Worm (Caenorhabditis elegans) whole organism, young adult: ENCODE measurements around the gene ima-3.

Experiments
- B0035.1 ChIP-seq: sonication (generic microtip); optimal IDR thresholded peaks from 2 replicates; lab custom pipeline; 2016; ENCODE audit warnings: missing genetic modification characterization, mild to moderate bottlenecking, missing compliant biosample characterization, missing genotype, missing genetic modification reagents
- B0336.3 ChIP-seq: fragments of 200-800 bp; sonication (Bioruptor generic); IDR thresholded peaks from 2 replicates; pipeline ENCODE4 v1.3.6; 2022; ENCODE audit warnings: missing genetic modification characterization, missing compliant biosample characterization
- C17E4.6 ChIP-seq: fragments of 200-800 bp; sonication (Bioruptor generic); IDR thresholded peaks from 2 replicates; pipeline ENCODE4 v1.3.6; 2022; ENCODE audit warnings: missing genetic modification reagents, missing genetic modification characterization, missing compliant biosample characterization
- D2030.7 ChIP-seq: fragments of 200-800 bp; sonication (Bioruptor generic); IDR thresholded peaks from 2 replicates; pipeline ENCODE4 v1.3.6; 2022; ENCODE audit warnings: missing genetic modification reagents, missing genetic modification characterization, missing compliant biosample characterization
- F52B5.7 ChIP-seq: sonication (generic microtip); optimal IDR thresholded peaks from 2 replicates; lab custom pipeline; 2016; ENCODE audit warnings: mild to moderate bottlenecking, missing genetic modification characterization, missing compliant biosample characterization
- K12H6.12 ChIP-seq: fragments of 200-800 bp; sonication (Bioruptor generic); optimal IDR thresholded peaks from 2 replicates; lab custom pipeline; 2018; ENCODE audit warnings: mild to moderate bottlenecking, missing genetic modification characterization, missing compliant biosample characterization
- Y53G8AR.9 ChIP-seq: fragments of 200-800 bp; sonication (Bioruptor generic); conservative IDR thresholded peaks from 2 replicates; pipeline ENCODE4 v1.3.6; 2022; ENCODE audit warnings: missing genetic modification reagents, missing genetic modification characterization, missing compliant biosample characterization
- Y95B8A.8 ChIP-seq: fragments of 200-800 bp; sonication (Bioruptor generic); IDR thresholded peaks from 2 replicates; pipeline ENCODE4 v1.3.6; 2022; ENCODE audit warnings: missing genetic modification reagents, missing genetic modification characterization, missing compliant biosample characterization
- aptf-2 ChIP-seq: fragments of 200-800 bp; sonication (Bioruptor generic); conservative IDR thresholded peaks from 2 replicates; pipeline ENCODE4 v1.3.6; 2022; ENCODE audit warnings: missing genetic modification reagents, missing genetic modification characterization, missing compliant biosample characterization
- attf-5 ChIP-seq: fragments of 200-800 bp; sonication (Bioruptor generic); optimal IDR thresholded peaks from 2 replicates; lab custom pipeline; 2018; ENCODE audit warnings: mild to moderate bottlenecking, missing genetic modification characterization, missing compliant biosample characterization
- cebp-1 ChIP-seq, 2 experiments: fragments of 200-800 bp in 1 of 2; sonication (Bioruptor generic) in 1 of 2; sonication (generic microtip) in 1 of 2; IDR thresholded peaks in 1 of 2; optimal IDR thresholded peaks in 1 of 2; 2 replicates each; pipeline versions ENCODE4 v1.3.6 to Lab custom; 2017 to 2022; ENCODE audit warnings: missing compliant biosample characterization in 2 of 2, missing genetic modification characterization in 2 of 2, mild to moderate bottlenecking in 1 of 2, missing genetic modification reagents in 1 of 2, moderate library complexity in 1 of 2
- cebp-2 ChIP-seq: fragments of 200-800 bp; sonication (Bioruptor generic); IDR thresholded peaks from 2 replicates; pipeline ENCODE4 v1.3.6; 2022; ENCODE audit warnings: missing genetic modification characterization, missing compliant biosample characterization
- ceh-27 ChIP-seq: fragments of 200-800 bp; sonication (Bioruptor generic); optimal IDR thresholded peaks from 2 replicates; lab custom pipeline; 2018; ENCODE audit warnings: mild to moderate bottlenecking, missing genetic modification characterization, moderate library complexity, missing compliant biosample characterization
- ceh-40 ChIP-seq: fragments of 200-800 bp; sonication (Bioruptor generic); IDR thresholded peaks from 2 replicates; pipeline ENCODE4 v1.3.6; 2022; ENCODE audit warnings: missing genetic modification characterization, missing compliant biosample characterization
- ceh-79 ChIP-seq: sonication (generic microtip); optimal IDR thresholded peaks from 2 replicates; lab custom pipeline; 2017; ENCODE audit warnings: mild to moderate bottlenecking, missing genetic modification characterization, missing compliant biosample characterization
- chd-7 ChIP-seq: sonication (generic microtip); optimal IDR thresholded peaks from 2 replicates; lab custom pipeline; 2016; ENCODE audit warnings: mild to moderate bottlenecking, missing genetic modification characterization, moderate library complexity, missing compliant biosample characterization
- die-1 ChIP-seq: sonication (generic microtip); optimal IDR thresholded peaks from 2 replicates; lab custom pipeline; 2016; ENCODE audit warnings: missing genotype, mild to moderate bottlenecking, missing genetic modification characterization, missing compliant biosample characterization
- dox-1 ChIP-seq: fragments of 200-800 bp; sonication (Bioruptor generic); IDR thresholded peaks from 2 replicates; pipeline ENCODE4 v1.3.6; 2022; ENCODE audit warnings: missing genetic modification reagents, missing genetic modification characterization, missing compliant biosample characterization
- dpff-1 ChIP-seq: sonication (generic microtip); optimal IDR thresholded peaks from 2 replicates; lab custom pipeline; 2017; ENCODE audit warnings: mild to moderate bottlenecking, missing genetic modification characterization, missing compliant biosample characterization
- ekl-4 ChIP-seq: fragments of 200-800 bp; sonication (Bioruptor generic); IDR thresholded peaks from 2 replicates; pipeline ENCODE4 v1.3.6; 2022; ENCODE audit warnings: missing genetic modification reagents, missing genetic modification characterization, missing compliant biosample characterization
- gei-17 ChIP-seq: fragments of 200-800 bp; sonication (Bioruptor generic); optimal IDR thresholded peaks from 2 replicates; lab custom pipeline; 2018; ENCODE audit warnings: mild to moderate bottlenecking, missing genetic modification characterization, missing compliant biosample characterization
- hlh-12 ChIP-seq: sonication (generic microtip); optimal IDR thresholded peaks from 2 replicates; lab custom pipeline; 2016; ENCODE audit warnings: missing genetic modification characterization, missing compliant biosample characterization
- hmg-1.2 ChIP-seq: fragments of 200-800 bp; sonication (Bioruptor generic); IDR thresholded peaks from 2 replicates; pipeline ENCODE4 v1.3.6; 2022; ENCODE audit warnings: missing genetic modification reagents, missing genetic modification characterization, missing compliant biosample characterization
- let-607 ChIP-seq, 2 experiments: fragments of 200-800 bp in 1 of 2; sonication (Bioruptor generic) in 1 of 2; sonication (generic microtip) in 1 of 2; optimal IDR thresholded peaks; 2 replicates each; lab custom pipeline; 2016 to 2018; ENCODE audit warnings: mild to moderate bottlenecking in 2 of 2, missing compliant biosample characterization in 2 of 2, missing genetic modification characterization in 2 of 2, moderate library complexity in 2 of 2, missing genotype in 1 of 2
- lin-26 ChIP-seq: fragments of 200-800 bp; sonication (Bioruptor generic); IDR thresholded peaks from 2 replicates; pipeline ENCODE4 v1.3.6; 2022; ENCODE audit warnings: missing genetic modification reagents, missing genetic modification characterization, missing compliant biosample characterization
- lin-40 ChIP-seq: sonication (generic microtip); optimal IDR thresholded peaks from 2 replicates; lab custom pipeline; 2016; ENCODE audit warnings: missing genetic modification characterization, mild to moderate bottlenecking, missing compliant biosample characterization, missing genotype, missing genetic modification reagents
- lin-54 ChIP-seq: fragments of 200-800 bp; sonication (Bioruptor generic); optimal IDR thresholded peaks from 2 replicates; lab custom pipeline; 2018; ENCODE audit warnings: mild to moderate bottlenecking, missing genetic modification characterization, missing compliant biosample characterization
- madf-6 ChIP-seq: fragments of 200-800 bp; sonication (Bioruptor generic); IDR thresholded peaks from 2 replicates; pipeline ENCODE4 v1.3.6; 2022; ENCODE audit warnings: missing genetic modification reagents, missing genetic modification characterization, missing compliant biosample characterization
- nhr-80 ChIP-seq: sonication (generic microtip); optimal IDR thresholded peaks from 2 replicates; lab custom pipeline; 2016; ENCODE audit warnings: missing genetic modification characterization, missing compliant biosample characterization
- pbrm-1 ChIP-seq: fragments of 200-800 bp; sonication (Bioruptor generic); IDR thresholded peaks from 2 replicates; pipeline ENCODE4 v1.3.6; 2022; ENCODE audit warnings: missing genetic modification reagents, missing genetic modification characterization, missing compliant biosample characterization
- sdz-38 ChIP-seq: sonication (generic microtip); optimal IDR thresholded peaks from 2 replicates; lab custom pipeline; 2016; ENCODE audit warnings: missing genotype, missing genetic modification characterization, missing compliant biosample characterization
- snpc-1.1 ChIP-seq: sonication (generic microtip); optimal IDR thresholded peaks from 2 replicates; lab custom pipeline; 2017; ENCODE audit warnings: missing genetic modification characterization, mild to moderate bottlenecking, missing compliant biosample characterization, antibody characterized with exemption, moderate library complexity, missing genotype, missing genetic modification reagents; ENCODE audit not compliant: insufficient read depth
- snpc-1.3 ChIP-seq: sonication (generic microtip); optimal IDR thresholded peaks from 2 replicates; lab custom pipeline; 2017; ENCODE audit warnings: missing genetic modification characterization, mild to moderate bottlenecking, missing compliant biosample characterization, antibody characterized with exemption, moderate library complexity, missing genotype, missing genetic modification reagents; ENCODE audit not compliant: insufficient read depth
- snpc-3.4 ChIP-seq: sonication (generic microtip); optimal IDR thresholded peaks from 2 replicates; lab custom pipeline; 2017; ENCODE audit warnings: missing genetic modification characterization, mild to moderate bottlenecking, missing compliant biosample characterization, antibody characterized with exemption, moderate library complexity, missing genotype, missing genetic modification reagents
- snpc-4 ChIP-seq, 5 experiments: fragments of 150-350 bp in 1 of 5; sonication (generic microtip) in 4 of 5; optimal IDR thresholded peaks; 2 replicates each; lab custom pipeline; 2014 to 2018; ENCODE audit warnings: missing genetic modification characterization in 5 of 5, missing biosample characterization in 3 of 5, antibody characterized with exemption in 2 of 5, mild to moderate bottlenecking in 2 of 5, missing compliant biosample characterization in 2 of 5, missing genotype in 2 of 5, moderate library complexity in 2 of 5, missing genetic modification reagents in 1 of 5
- somi-1 ChIP-seq: fragments of 200-800 bp; sonication (Bioruptor generic); optimal IDR thresholded peaks from 2 replicates; lab custom pipeline; 2018; ENCODE audit warnings: mild to moderate bottlenecking, missing genetic modification characterization, missing compliant biosample characterization
- sptf-2 ChIP-seq: fragments of 200-800 bp; sonication (Bioruptor generic); optimal IDR thresholded peaks from 2 replicates; lab custom pipeline; 2018; ENCODE audit warnings: mild to moderate bottlenecking, missing genetic modification characterization, missing compliant biosample characterization
- tbp1 ChIP-seq: fragments of 200-800 bp; sonication (Bioruptor generic); optimal IDR thresholded peaks from 2 replicates; lab custom pipeline; 2018; ENCODE audit warnings: mild to moderate bottlenecking, missing genetic modification characterization, missing compliant biosample characterization
- unc-62 ChIP-seq: fragments of 150-350 bp; optimal IDR thresholded peaks from 2 replicates; lab custom pipeline; 2014; ENCODE audit warnings: missing biosample characterization, missing genetic modification reagents, missing genetic modification characterization
- xnd-1 ChIP-seq: sonication (generic microtip); optimal IDR thresholded peaks from 2 replicates; lab custom pipeline; 2016; ENCODE audit warnings: missing genotype, missing genetic modification reagents, missing genetic modification characterization, missing compliant biosample characterization
- ztf-3 ChIP-seq: fragments of 200-800 bp; sonication (Bioruptor generic); optimal IDR thresholded peaks from 2 replicates; lab custom pipeline; 2018; ENCODE audit warnings: mild to moderate bottlenecking, missing genetic modification characterization, missing compliant biosample characterization

ima-3 gene

DNA sequence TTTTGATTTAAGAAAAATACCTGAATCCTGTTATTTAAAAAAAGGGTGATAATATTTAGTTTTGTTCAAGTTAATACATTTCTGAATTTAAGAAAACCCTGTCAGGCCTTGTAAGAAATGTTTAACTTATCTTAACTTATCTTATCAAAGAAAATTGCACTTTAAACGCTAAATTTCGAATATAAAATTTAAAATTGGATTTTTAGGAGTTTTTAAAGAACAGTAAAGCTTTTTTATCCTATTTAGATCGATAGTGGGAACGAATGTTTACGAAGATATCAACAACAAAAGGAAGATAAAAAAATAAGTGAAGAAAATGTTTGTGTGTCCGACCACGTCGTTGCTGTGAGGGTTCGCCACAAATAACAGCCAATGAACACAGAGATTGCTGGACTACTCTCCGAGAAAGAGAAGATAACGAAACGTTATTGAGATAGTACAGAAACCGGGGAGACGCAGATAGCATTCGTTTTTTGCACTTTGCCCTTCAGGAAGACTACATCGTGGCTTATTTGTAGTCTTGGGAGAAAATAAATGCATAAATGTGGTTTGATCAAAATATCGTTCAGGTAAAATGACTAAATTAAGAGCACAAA is 8.4 kb downstream of the ima-3 start, which contains the start of gene dif-1:
TSS of gene dif-1 (minus strand) at position 51 of the 596 bp plus-strand sequence.
- TF ChIP-seq madf-6 (0 out of 2 replicates have a peak, but pooled peaks have one; percentile 7), cebp-2 (GFP tag; lab: Robert Waterston, UW) (no peak), ceh-79 (tag; lab: Kevin White, UChicago) (no peak), attf-5 (GFP tag; lab: Kevin White, UChicago) (peak; percentile 23), pbrm-1 (GFP tag; lab: Robert Waterston, UW) (0 out of 2 replicates have a peak, but pooled peaks have one; percentile 13), let-607 (tag; optimal IDR thresholded peaks at IDR 0.05; lab: Kevin White, UChicago) (peak in 1 of 2 experiments; percentile 47), xnd-1 (tag; lab: Kevin White, UChicago) (no peak), somi-1 (GFP tag; lab: Kevin White, UChicago) (peak; percentile 14), hmg-1.2 (GFP tag; lab: Robert Waterston, UW) (peak; percentile 91), aptf-2 (GFP tag; lab: Robert Waterston, UW) (0 out of 2 replicates have a peak, but pooled peaks have one; percentile 63), lin-40 (tag; lab: Kevin White, UChicago) (peak; percentile 34), nhr-80 (tag; lab: Kevin White, UChicago) (peak; percentile 64), ekl-4 (GFP tag; lab: Robert Waterston, UW) (0 out of 2 replicates have a peak, but pooled peaks have one; percentile 27), hlh-12 (tag; lab: Kevin White, UChicago) (no peak), sdz-38 (no peak), gei-17 (GFP tag; lab: Kevin White, UChicago) (no peak), snpc-3.4 (tag; lab: Kevin White, UChicago) (no peak), cebp-1 (GFP tag; IDR thresholded peaks at IDR 0.05; lab: Robert Waterston, UW) (no peak), cebp-1 (tag; optimal IDR thresholded peaks at IDR 0.05; lab: Kevin White, UChicago) (peak; percentile 53), snpc-4 (GFP tag; optimal IDR thresholded peaks at IDR 0.05; lab: Kevin White, UChicago) (no peak), snpc-4 (tag; optimal IDR thresholded peaks at IDR 0.05; lab: Kevin White, UChicago) (peak in 1 of 4 experiments; percentile 43), Y53G8AR.9 (GFP tag; lab: Robert Waterston, UW) (0 out of 2 replicates have a peak, but pooled peaks have one; percentile 51), tbp1 (GFP tag; lab: Kevin White, UChicago) (peak; percentile 19), B0035.1 (tag; lab: Kevin White, UChicago) (no peak), D2030.7 (GFP tag; lab: Robert Waterston, UW) (no peak), C17E4.6 (GFP tag; lab: Robert Waterston, UW) (no peak)

ce11 chrIV:7552100-7552499 is 9.4 kb downstream of the ima-3 start:
- TF ChIP-seq dpff-1 (no peak), tbp1 (GFP tag; lab: Kevin White, UChicago) (no peak), Y53G8AR.9 (GFP tag; lab: Robert Waterston, UW) (no peak), unc-62 (GFP tag; lab: Kevin White, UChicago) (no peak), ztf-3 (GFP tag; lab: Kevin White, UChicago) (no peak), xnd-1 (tag; lab: Kevin White, UChicago) (no peak), ceh-27 (GFP tag; lab: Kevin White, UChicago) (no peak), snpc-1.1 (tag; lab: Kevin White, UChicago) (no peak), lin-54 (GFP tag; lab: Kevin White, UChicago) (no peak)

ce11 chrIV:7551254-7551653 is 10.2 kb downstream of the ima-3 start:
- no peak for TF ChIP-seq lin-26
- TF ChIP-seq sptf-2 (GFP tag; lab: Kevin White, UChicago) = no peak
- TF ChIP-seq dox-1 = no peak
- TF ChIP-seq B0336.3 (GFP tag; lab: Robert Waterston, UW) = 0 out of 2 replicates have a peak, but pooled peaks have one; percentile 37
- no peak for TF ChIP-seq F52B5.7
- TF ChIP-seq K12H6.12 = no peak
- no peak for TF ChIP-seq nhr-80 (tag; lab: Kevin White, UChicago)
- peak; percentile 43; the same call in 1 of the 2 replicates for TF ChIP-seq Y95B8A.8 (GFP tag; lab: Robert Waterston, UW)
- TF ChIP-seq ztf-3 (GFP tag; lab: Kevin White, UChicago) = no peak
- TF ChIP-seq chd-7 = no peak
- no peak for TF ChIP-seq snpc-4 (GFP tag; optimal IDR thresholded peaks at IDR 0.05; lab: Kevin White, UChicago)
- TF ChIP-seq snpc-4 (tag; optimal IDR thresholded peaks at IDR 0.05; lab: Kevin White, UChicago) = peak in 1 of 4 experiments; percentile 12
- TF ChIP-seq ceh-40 (GFP tag; lab: Robert Waterston, UW) = no peak
- TF ChIP-seq snpc-1.3 = peak; percentile 3
- no peak for TF ChIP-seq die-1 (tag; lab: Kevin White, UChicago)
